Worm (Caenorhabditis elegans) whole organism, L2 larva: Measurements from ENCODE around the gene cutl-11.

Experiments used
- F13H6.1 ChIP-seq: sonication (generic microtip); optimal IDR thresholded peaks from 2 replicates; lab custom pipeline; 2016; ENCODE audit warnings: missing genetic modification characterization, missing compliant biosample characterization
- ama-1 ChIP-seq: fragments of 150-350 bp; optimal IDR thresholded peaks from 2 replicates; lab custom pipeline; 2018; ENCODE audit warnings: inconsistent platforms
- egl-27 ChIP-seq: sonication (generic microtip); optimal IDR thresholded peaks from 3 replicates; lab custom pipeline; 2017; ENCODE audit warnings: missing biosample characterization, missing genetic modification reagents, missing genetic modification characterization
- fos-1 ChIP-seq: fragments of 150-350 bp; optimal IDR thresholded peaks from 2 replicates; lab custom pipeline; 2014; ENCODE audit warnings: missing biosample characterization, missing genetic modification characterization
- lin-13 ChIP-seq: fragments of 150-350 bp; optimal IDR thresholded peaks from 2 replicates; lab custom pipeline; 2014; ENCODE audit warnings: missing biosample characterization, missing genetic modification reagents, missing genetic modification characterization
- nhr-6 ChIP-seq: fragments of 150-350 bp; optimal IDR thresholded peaks from 2 replicates; lab custom pipeline; 2014; ENCODE audit warnings: missing biosample characterization, missing genetic modification characterization
- sem-4 ChIP-seq: fragments of 150-350 bp; optimal IDR thresholded peaks from 2 replicates; lab custom pipeline; 2014; ENCODE audit warnings: missing biosample characterization, missing genetic modification reagents, missing genetic modification characterization
- skn-1 ChIP-seq: sonication (generic microtip); optimal IDR thresholded peaks from 2 replicates; lab custom pipeline; 2017; ENCODE audit warnings: missing biosample characterization, missing genetic modification characterization
- snpc-4 ChIP-seq: fragments of 150-350 bp; optimal IDR thresholded peaks from 2 replicates; lab custom pipeline; 2014; ENCODE audit warnings: missing biosample characterization, missing genetic modification characterization
- unc-39 ChIP-seq: fragments of 150-350 bp; optimal IDR thresholded peaks from 2 replicates; lab custom pipeline; 2014; ENCODE audit warnings: missing biosample characterization, missing genetic modification characterization
- unc-62 ChIP-seq: fragments of 150-350 bp; optimal IDR thresholded peaks from 2 replicates; lab custom pipeline; 2014; ENCODE audit warnings: missing biosample characterization, missing genetic modification reagents, missing genetic modification characterization
- zag-1 ChIP-seq: fragments of 150-350 bp; optimal IDR thresholded peaks from 2 replicates; lab custom pipeline; 2014; ENCODE audit warnings: missing biosample characterization, missing genetic modification characterization
- ztf-11 ChIP-seq: sonication (generic microtip); optimal IDR thresholded peaks from 2 replicates; lab custom pipeline; 2017; ENCODE audit warnings: missing biosample characterization, missing genetic modification characterization

ce11 chrX:11637721-11638120, 12.9 kb downstream of the cutl-11 start:
- TF ChIP-seq snpc-4 (tag; lab: Kevin White, UChicago) (no peak), sem-4 (tag; lab: Kevin White, UChicago) (no peak), unc-62 (GFP tag; lab: Kevin White, UChicago) (no peak), zag-1 (no peak), unc-39 (no peak), ama-1 (lab: Kevin White, UChicago) (no peak), lin-13 (GFP tag; lab: Kevin White, UChicago) (no peak), egl-27 (tag; lab: Kevin White, UChicago) (no peak), ztf-11 (tag; lab: Kevin White, UChicago) (no peak), nhr-6 (tag; lab: Kevin White, UChicago) (no peak), F13H6.1 (tag; lab: Kevin White, UChicago) (no peak), skn-1 (tag; lab: Kevin White, UChicago) (no peak), fos-1 (tag; lab: Kevin White, UChicago) (no peak)
